Worm (Caenorhabditis elegans) whole organism, midembryonic: ENCODE results near the gene sre-15.

ENCODE experiments used
- T22C8.4 ChIP-seq: fragments of 200-800 bp; sonication (Bioruptor generic); IDR thresholded peaks from 2 replicates; pipeline ENCODE4 v1.3.6; 2022; ENCODE audit warnings: missing genetic modification characterization, missing compliant biosample characterization
- flt-1 ChIP-seq: fragments of 200-800 bp; sonication (Bioruptor generic); IDR thresholded peaks from 2 replicates; pipeline ENCODE4 v1.3.6; 2022; ENCODE audit warnings: missing genetic modification characterization, missing compliant biosample characterization
- ref-1 ChIP-seq: fragments of 200-800 bp; sonication (Bioruptor generic); conservative IDR thresholded peaks from 2 replicates; pipeline ENCODE4 v1.3.6; 2022; ENCODE audit warnings: missing genetic modification reagents, missing genetic modification characterization, missing compliant biosample characterization
- ztf-23 ChIP-seq: fragments of 200-800 bp; sonication (Bioruptor generic); IDR thresholded peaks from 2 replicates; pipeline ENCODE4 v1.3.6; 2022; ENCODE audit warnings: missing genetic modification reagents, missing genetic modification characterization, missing compliant biosample characterization
- ztf-29 ChIP-seq: fragments of 200-800 bp; sonication (Bioruptor generic); IDR thresholded peaks from 2 replicates; pipeline ENCODE4 v1.3.6; 2022; ENCODE audit warnings: missing genetic modification reagents, missing genetic modification characterization, missing compliant biosample characterization

DNA sequence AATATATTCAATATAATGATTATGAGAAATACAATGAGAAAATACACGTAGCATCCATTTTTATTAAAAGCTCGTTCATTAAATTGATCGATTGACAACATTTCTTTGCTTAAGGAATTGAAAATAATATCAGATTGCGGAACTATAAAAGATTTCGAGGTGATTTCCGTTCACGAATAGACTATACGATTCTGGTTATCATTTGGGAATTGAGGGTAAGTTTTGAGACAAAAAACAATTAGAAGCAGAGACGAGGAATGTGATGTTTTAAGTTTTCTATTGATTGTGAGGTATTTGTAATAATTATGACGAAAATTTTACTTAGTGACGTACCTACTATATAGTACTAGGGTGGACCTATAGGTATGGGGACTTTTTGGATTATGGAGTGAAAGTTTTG lies 5.8 kb downstream of the sre-15 start, which contains the start of gene sre-19:
- TF ChIP-seq ztf-29 (GFP tag; lab: Robert Waterston, UW) = no peak
- TF ChIP-seq T22C8.4 (GFP tag; lab: Robert Waterston, UW) = no peak
- no peak for TF ChIP-seq flt-1 (GFP tag; lab: Robert Waterston, UW)
- TF ChIP-seq ref-1 = no peak
- TF ChIP-seq ztf-23 (GFP tag; lab: Robert Waterston, UW) = no peak
